Worm (Caenorhabditis elegans): ENCODE results near the gene blos-1.

- TF ChIP-seq nhr-11 (tag; optimal IDR thresholded peaks at IDR 0.05): no peak
- no peak for TF ChIP-seq tbx-2 (tag; optimal IDR thresholded peaks at IDR 0.05)
- TF ChIP-seq pqm-1 (tag; optimal IDR thresholded peaks at IDR 0.05): no peak
Observed at ce11 chrIII:10196796-10197195, 14.9 kb downstream of the blos-1 start.
